Fruit fly (Drosophila melanogaster) whole organism, embryonic: ENCODE measurements around the gene TrpRS.

Source experiments
- Antp ChIP-seq: fragments of 200-800 bp; sonication (Bioruptor generic); optimal IDR thresholded peaks from 3 replicates; lab custom pipeline; 2016; ENCODE audit warnings: missing biosample characterization, missing genetic modification characterization
- B-H1 ChIP-seq: fragments of 200-800 bp; sonication (Bioruptor generic); IDR thresholded peaks from 3 replicates; pipeline ENCODE4 v1.3.6; 2022; ENCODE audit warnings: missing biosample characterization, missing genetic modification characterization
- Bgb ChIP-seq: fragments of 200-800 bp; sonication (Bioruptor generic); IDR thresholded peaks from 2 replicates; pipeline ENCODE4 v1.3.6; 2022; ENCODE audit warnings: missing biosample characterization, missing genetic modification characterization; ENCODE audit not compliant: partially characterized antibody
- BtbVII ChIP-seq: fragments of 200-800 bp; sonication (Bioruptor generic); optimal IDR thresholded peaks from 3 replicates; lab custom pipeline; 2017; ENCODE audit warnings: missing biosample characterization, mild to moderate bottlenecking, missing genetic modification characterization
- CG10274 ChIP-seq: fragments of 200-800 bp; sonication (Bioruptor generic); optimal IDR thresholded peaks from 3 replicates; lab custom pipeline; 2017; ENCODE audit warnings: missing biosample characterization, mild to moderate bottlenecking, missing genetic modification characterization
- CG11093 ChIP-seq: fragments of 200-800 bp; sonication (Bioruptor generic); IDR thresholded peaks from 3 replicates; pipeline ENCODE4 v1.3.6; 2022; ENCODE audit warnings: missing biosample characterization, missing genetic modification characterization
- CG12219 ChIP-seq: fragments of 200-800 bp; sonication (Bioruptor generic); optimal IDR thresholded peaks from 3 replicates; lab custom pipeline; 2018; ENCODE audit warnings: missing biosample characterization, mild to moderate bottlenecking, missing genetic modification characterization
- CG13424 ChIP-seq: fragments of 200-800 bp; sonication (Bioruptor generic); optimal IDR thresholded peaks from 2 replicates; lab custom pipeline; 2019; ENCODE audit warnings: missing biosample characterization, mild to moderate bottlenecking, missing genetic modification characterization, moderate library complexity
- CG18011 ChIP-seq: fragments of 200-800 bp; sonication (Bioruptor generic); optimal IDR thresholded peaks from 2 replicates; lab custom pipeline; 2017; ENCODE audit warnings: missing biosample characterization, missing genetic modification characterization, mild to moderate bottlenecking, moderate library complexity, missing genotype
- CG2889 ChIP-seq: fragments of 200-800 bp; sonication (Bioruptor generic); IDR thresholded peaks from 3 replicates; pipeline ENCODE4 v1.3.6; 2022; ENCODE audit warnings: missing biosample characterization, missing genetic modification characterization
- CG30403 ChIP-seq: fragments of 200-800 bp; sonication (Bioruptor generic); optimal IDR thresholded peaks from 3 replicates; lab custom pipeline; 2016; ENCODE audit warnings: missing biosample characterization, missing genetic modification characterization
- CG4707 ChIP-seq: fragments of 200-800 bp; sonication (Bioruptor generic); optimal IDR thresholded peaks from 2 replicates; lab custom pipeline; 2018; ENCODE audit warnings: missing biosample characterization, mild to moderate bottlenecking, missing genetic modification characterization, moderate library complexity
- CG5953 ChIP-seq: fragments of 200-800 bp; sonication (Bioruptor generic); IDR thresholded peaks from 2 replicates; pipeline ENCODE4 v1.3.6; 2022; ENCODE audit warnings: missing biosample characterization, missing genetic modification characterization
- CG6654 ChIP-seq: fragments of 200-800 bp; sonication (Bioruptor generic); optimal IDR thresholded peaks from 2 replicates; lab custom pipeline; 2017; ENCODE audit warnings: missing biosample characterization, mild to moderate bottlenecking, missing genetic modification characterization
- CG7786 ChIP-seq: fragments of 200-800 bp; sonication (Bioruptor generic); optimal IDR thresholded peaks from 2 replicates; lab custom pipeline; 2016; ENCODE audit warnings: missing biosample characterization, missing genetic modification characterization
- CG7987 ChIP-seq: fragments of 200-800 bp; sonication (Bioruptor generic); optimal IDR thresholded peaks from 2 replicates; lab custom pipeline; 2018; ENCODE audit warnings: missing biosample characterization, mild to moderate bottlenecking, missing genetic modification characterization, moderate library complexity
- CG8944 ChIP-seq: fragments of 200-800 bp; sonication (Bioruptor generic); optimal IDR thresholded peaks from 3 replicates; lab custom pipeline; 2016; ENCODE audit warnings: missing biosample characterization, missing genetic modification characterization
- CG9437 ChIP-seq: fragments of 200-800 bp; sonication (Bioruptor generic); optimal IDR thresholded peaks from 2 replicates; lab custom pipeline; 2018; ENCODE audit warnings: missing biosample characterization, mild to moderate bottlenecking, missing genetic modification characterization
- CG9817 ChIP-seq: fragments of 200-800 bp; sonication (Bioruptor generic); optimal IDR thresholded peaks from 2 replicates; lab custom pipeline; 2018; ENCODE audit warnings: missing biosample characterization, mild to moderate bottlenecking, missing genetic modification characterization, moderate library complexity
- Dip3 ChIP-seq: fragments of 200-800 bp; sonication (Bioruptor generic); optimal IDR thresholded peaks from 3 replicates; lab custom pipeline; 2016; ENCODE audit warnings: missing biosample characterization, missing genetic modification characterization
- ERR ChIP-seq: fragments of 200-800 bp; sonication (Bioruptor generic); optimal IDR thresholded peaks from 2 replicates; lab custom pipeline; 2016; ENCODE audit warnings: missing biosample characterization, missing genetic modification characterization
- HLH3B ChIP-seq: fragments of 200-800 bp; sonication (Bioruptor generic); IDR thresholded peaks from 2 replicates; pipeline ENCODE4 v1.3.6; 2022; ENCODE audit warnings: missing biosample characterization, missing genetic modification characterization
- Hey ChIP-seq: fragments of 200-800 bp; sonication (Bioruptor generic); optimal IDR thresholded peaks from 3 replicates; lab custom pipeline; 2018; ENCODE audit warnings: missing biosample characterization, mild to moderate bottlenecking, missing genetic modification characterization
- Hmx ChIP-seq: fragments of 200-800 bp; sonication (Bioruptor generic); optimal IDR thresholded peaks from 2 replicates; lab custom pipeline; 2016; ENCODE audit warnings: missing biosample characterization, missing genetic modification characterization
- NC2α ChIP-seq: fragments of 200-800 bp; sonication (Bioruptor generic); optimal IDR thresholded peaks from 2 replicates; lab custom pipeline; 2016; ENCODE audit warnings: missing biosample characterization, missing genetic modification characterization
- Nf-YB ChIP-seq: fragments of 200-800 bp; sonication (Bioruptor generic); optimal IDR thresholded peaks from 3 replicates; lab custom pipeline; 2019; ENCODE audit warnings: missing biosample characterization, mild to moderate bottlenecking, missing genetic modification characterization, moderate library complexity
- Oli ChIP-seq: fragments of 200-800 bp; sonication (Bioruptor generic); optimal IDR thresholded peaks from 2 replicates; lab custom pipeline; 2018; ENCODE audit warnings: missing biosample characterization, mild to moderate bottlenecking, missing genetic modification characterization, moderate library complexity
- PHDP ChIP-seq: fragments of 200-800 bp; sonication (Bioruptor generic); optimal IDR thresholded peaks from 3 replicates; lab custom pipeline; 2018; ENCODE audit warnings: missing biosample characterization, mild to moderate bottlenecking, missing genetic modification characterization, moderate library complexity
- ara ChIP-seq: fragments of 200-800 bp; sonication (Bioruptor generic); IDR thresholded peaks from 2 replicates; pipeline ENCODE4 v1.3.6; 2022; ENCODE audit warnings: missing biosample characterization, missing genetic modification characterization
- bab2 ChIP-seq: fragments of 200-800 bp; sonication (Bioruptor generic); optimal IDR thresholded peaks from 2 replicates; lab custom pipeline; 2016; ENCODE audit warnings: missing biosample characterization, missing genetic modification characterization
- bcd ChIP-seq: fragments of 200-800 bp; sonication (Bioruptor generic); optimal IDR thresholded peaks from 2 replicates; lab custom pipeline; 2017; ENCODE audit warnings: missing biosample characterization, mild to moderate bottlenecking, missing genetic modification characterization
- cas ChIP-seq: fragments of 200-800 bp; sonication (Bioruptor generic); IDR thresholded peaks from 2 replicates; pipeline ENCODE4 v1.3.6; 2022; ENCODE audit warnings: missing biosample characterization, missing genetic modification characterization
- caup ChIP-seq: fragments of 200-800 bp; sonication (Bioruptor generic); optimal IDR thresholded peaks from 3 replicates; lab custom pipeline; 2017; ENCODE audit warnings: missing biosample characterization, mild to moderate bottlenecking, missing genetic modification characterization, moderate library complexity; ENCODE audit not compliant: severe bottlenecking
- chn ChIP-seq: fragments of 200-800 bp; sonication (Bioruptor generic); optimal IDR thresholded peaks from 2 replicates; lab custom pipeline; 2016; ENCODE audit warnings: missing biosample characterization, missing genetic modification characterization
- ci ChIP-seq: fragments of 200-800 bp; sonication (Bioruptor generic); IDR thresholded peaks from 3 replicates; pipeline ENCODE4 v1.3.6; 2022; ENCODE audit warnings: missing biosample characterization, missing genetic modification characterization
- dimm ChIP-seq: fragments of 200-800 bp; sonication (Bioruptor generic); IDR thresholded peaks from 2 replicates; pipeline ENCODE4 v1.3.6; 2022; ENCODE audit warnings: missing biosample characterization, missing genetic modification characterization
- dmrt11E ChIP-seq: fragments of 200-800 bp; sonication (Bioruptor generic); optimal IDR thresholded peaks from 3 replicates; lab custom pipeline; 2018; ENCODE audit warnings: missing biosample characterization, mild to moderate bottlenecking, missing genetic modification characterization, moderate library complexity
- fd96Cb ChIP-seq: fragments of 200-800 bp; sonication (Bioruptor generic); optimal IDR thresholded peaks from 2 replicates; lab custom pipeline; 2018; ENCODE audit warnings: missing biosample characterization, mild to moderate bottlenecking, missing genetic modification characterization, moderate library complexity
- grau ChIP-seq: fragments of 200-800 bp; optimal IDR thresholded peaks from 3 replicates; lab custom pipeline; 2019; ENCODE audit warnings: missing biosample characterization, mild to moderate bottlenecking, missing genetic modification characterization, moderate library complexity
- gt ChIP-seq: fragments of 200-800 bp; sonication (Bioruptor generic); IDR thresholded peaks from 2 replicates; pipeline ENCODE4 v1.3.6; 2022; ENCODE audit warnings: missing biosample characterization, missing genetic modification characterization
- ham ChIP-seq: fragments of 200-800 bp; sonication (Bioruptor generic); IDR thresholded peaks from 2 replicates; pipeline ENCODE4 v1.3.6; 2022; ENCODE audit warnings: missing biosample characterization, missing genetic modification characterization
- hb ChIP-seq: fragments of 200-800 bp; sonication (Bioruptor generic); IDR thresholded peaks from 3 replicates; pipeline ENCODE4 v1.3.6; 2022; ENCODE audit warnings: missing biosample characterization, missing genetic modification characterization; ENCODE audit not compliant: partially characterized antibody
- jigr1 ChIP-seq: fragments of 200-800 bp; sonication (Bioruptor generic); IDR thresholded peaks from 3 replicates; pipeline ENCODE4 v1.3.6; 2022; ENCODE audit warnings: missing biosample characterization, missing genetic modification characterization
- jing ChIP-seq: fragments of 200-800 bp; sonication (Bioruptor generic); optimal IDR thresholded peaks from 2 replicates; lab custom pipeline; 2018; ENCODE audit warnings: missing biosample characterization, mild to moderate bottlenecking, missing genetic modification characterization
- lmd ChIP-seq: fragments of 200-800 bp; sonication (Bioruptor generic); IDR thresholded peaks from 2 replicates; pipeline ENCODE4 v1.3.6; 2022; ENCODE audit warnings: missing biosample characterization, missing genetic modification characterization
- lola ChIP-seq, 3 experiments: fragments of >200 bp in 2 of 3; fragments of 200-800 bp in 1 of 3; sonication (Bioruptor generic) in 1 of 3; optimal IDR thresholded peaks; 2 replicates each; lab custom pipeline; 2017 to 2019; ENCODE audit warnings: missing biosample characterization in 3 of 3, missing genetic modification characterization in 3 of 3, mild to moderate bottlenecking in 1 of 3, moderate library complexity in 1 of 3
- otp ChIP-seq: fragments of 200-800 bp; sonication (Bioruptor generic); IDR thresholded peaks from 3 replicates; pipeline ENCODE4, ENCODE4 v1.3.6; 2022; ENCODE audit warnings: missing biosample characterization, missing genetic modification characterization
- trem ChIP-seq: fragments of 200-800 bp; optimal IDR thresholded peaks from 3 replicates; lab custom pipeline; 2019; ENCODE audit warnings: missing biosample characterization, mild to moderate bottlenecking, missing genetic modification characterization, moderate library complexity
- twi ChIP-seq: fragments of 200-800 bp; optimal IDR thresholded peaks from 2 replicates; lab custom pipeline; 2019; ENCODE audit warnings: missing biosample characterization, mild to moderate bottlenecking, missing genetic modification characterization, moderate library complexity
- wdn ChIP-seq: fragments of 200-800 bp; sonication (Bioruptor generic); IDR thresholded peaks from 2 replicates; pipeline ENCODE4 v1.3.6; 2022; ENCODE audit warnings: missing biosample characterization, missing genetic modification characterization
- wek ChIP-seq: fragments of 200-800 bp; sonication (Bioruptor generic); optimal IDR thresholded peaks from 3 replicates; lab custom pipeline; 2018; ENCODE audit warnings: missing biosample characterization, mild to moderate bottlenecking, missing genetic modification characterization, moderate library complexity

The TrpRS gene

dm6 chr3R:9224807-9225206, 41.9 kb downstream of the TrpRS start (continued):
- no peak for TF ChIP-seq ERR (GFP tag; lab: Kevin White, UChicago)
- TF ChIP-seq trem (tag; lab: Kevin White, UChicago), result peak; percentile 61
- peak; percentile 82 for TF ChIP-seq fd96Cb (tag; lab: Kevin White, UChicago)
- TF ChIP-seq bab2 (GFP tag; lab: Kevin White, UChicago), result peak; percentile 44
- TF ChIP-seq dmrt11E (tag; lab: Kevin White, UChicago), result peak; percentile 61
- peak; percentile 54 for TF ChIP-seq CG9437
- peak; percentile 75 for TF ChIP-seq CG13424 (tag; lab: Kevin White, UChicago)
- peak; percentile 32 for TF ChIP-seq chn (GFP tag; lab: Kevin White, UChicago)
- peak; percentile 75 for TF ChIP-seq lmd (GFP tag; lab: Robert Waterston, UW)
- peak in 1 of 3 experiments; percentile 53 for TF ChIP-seq lola (GFP tag; optimal IDR thresholded peaks at IDR 0.05; lab: Kevin White, UChicago)
- no peak for TF ChIP-seq wek (GFP tag; lab: Kevin White, UChicago)
- TF ChIP-seq twi (tag; lab: Kevin White, UChicago), result peak; percentile 59
- TF ChIP-seq Bgb (GFP tag; lab: Robert Waterston, UW), result no peak
- peak; percentile 17 for TF ChIP-seq Antp
- TF ChIP-seq CG5953 (GFP tag; lab: Robert Waterston, UW), result peak; percentile 45; the same call in 1 of the 2 replicates
- peak; percentile 42 for TF ChIP-seq CG9817 (tag; lab: Kevin White, UChicago)
- peak; percentile 46; the same call in 1 of the 2 replicates for TF ChIP-seq wdn (GFP tag; lab: Robert Waterston, UW)
- no peak for TF ChIP-seq Hey (tag; lab: Kevin White, UChicago)
- peak; percentile 49 for TF ChIP-seq bcd (GFP tag; lab: Kevin White, UChicago)
- peak; percentile 76 for TF ChIP-seq PHDP (tag; lab: Kevin White, UChicago)
- peak; percentile 16 for TF ChIP-seq Hmx (GFP tag; lab: Kevin White, UChicago)
- no peak for TF ChIP-seq NC2α
- no peak for TF ChIP-seq CG2889
- TF ChIP-seq CG4707 (GFP tag; lab: Kevin White, UChicago), result no peak
- TF ChIP-seq CG8944, result peak; percentile 25
- no peak for TF ChIP-seq ham (GFP tag; lab: Robert Waterston, UW)
- peak; percentile 42 for TF ChIP-seq CG7786 (GFP tag; lab: Kevin White, UChicago)
- TF ChIP-seq CG6654, result peak; percentile 45
- TF ChIP-seq jing (GFP tag; lab: Kevin White, UChicago), result no peak
- no peak for TF ChIP-seq CG11093 (GFP tag; lab: Robert Waterston, UW)
- no peak for TF ChIP-seq cas (GFP tag; lab: Robert Waterston, UW)
- TF ChIP-seq caup, result peak; percentile 34
- no peak for TF ChIP-seq CG10274 (GFP tag; lab: Kevin White, UChicago)
- no peak for TF ChIP-seq CG12219
- TF ChIP-seq ara, result peak; percentile 69
- peak; percentile 46 for TF ChIP-seq Nf-YB (GFP tag; lab: Kevin White, UChicago)
- no peak for TF ChIP-seq CG7987 (GFP tag; lab: Kevin White, UChicago)
- peak; percentile 81 for TF ChIP-seq grau
- peak; percentile 72 for TF ChIP-seq CG30403 (GFP tag; lab: Kevin White, UChicago)
- TF ChIP-seq gt (GFP tag; lab: Robert Waterston, UW), result no peak
- TF ChIP-seq otp (GFP tag; lab: Robert Waterston, UW), result peak; percentile 55; the same call in 2 of the 3 replicates
- peak; percentile 3 for TF ChIP-seq Dip3 (GFP tag; lab: Kevin White, UChicago)
- peak; percentile 73 for TF ChIP-seq HLH3B (GFP tag; lab: Robert Waterston, UW)
- peak; percentile 64 for TF ChIP-seq Oli (tag; lab: Kevin White, UChicago)
- peak; percentile 60 for TF ChIP-seq B-H1 (GFP tag; lab: Robert Waterston, UW)
- peak; percentile 69; the same call in 2 of the 3 replicates for TF ChIP-seq ci
- no peak for TF ChIP-seq dimm (GFP tag; lab: Robert Waterston, UW)
- no peak for TF ChIP-seq hb (GFP tag; lab: Robert Waterston, UW)
- TF ChIP-seq jigr1 (GFP tag; lab: Robert Waterston, UW), result no peak; the same call in 2 of the 3 replicates
- no peak for TF ChIP-seq CG18011 (GFP tag; lab: Kevin White, UChicago)
- TF ChIP-seq BtbVII, result peak; percentile 36
